Worm (Caenorhabditis elegans) whole organism, L4 larva: ENCODE results near the gene fil-2.

Source experiments
- D1046.2 ChIP-seq: fragments of 200-800 bp; sonication (Bioruptor generic); IDR thresholded peaks from 2 replicates; pipeline ENCODE4 v1.3.6; 2022; ENCODE audit warnings: missing genetic modification characterization, missing compliant biosample characterization
- T20F7.1 ChIP-seq: fragments of 200-800 bp; sonication (Bioruptor generic); optimal IDR thresholded peaks from 2 replicates; lab custom pipeline; 2018; ENCODE audit warnings: mild to moderate bottlenecking, missing genetic modification characterization, missing compliant biosample characterization
- ZK337.2 ChIP-seq: fragments of 200-800 bp; sonication (Bioruptor generic); IDR thresholded peaks from 2 replicates; pipeline ENCODE4 v1.3.6; 2022; ENCODE audit warnings: missing genetic modification reagents, missing genetic modification characterization, missing compliant biosample characterization
- ama-1 ChIP-seq: fragments of 150-350 bp; optimal IDR thresholded peaks from 2 replicates; lab custom pipeline; 2014; ENCODE audit warnings: inconsistent platforms, mixed read lengths
- lir-3 ChIP-seq: sonication (generic microtip); optimal IDR thresholded peaks from 2 replicates; lab custom pipeline; 2016; ENCODE audit warnings: mild to moderate bottlenecking, missing genetic modification characterization, missing compliant biosample characterization
- nhr-28 ChIP-seq: fragments of 150-350 bp; optimal IDR thresholded peaks from 2 replicates; lab custom pipeline; 2014; ENCODE audit warnings: missing biosample characterization, missing genetic modification characterization
- sdz-12 ChIP-seq: fragments of 200-800 bp; sonication (Bioruptor generic); optimal IDR thresholded peaks from 2 replicates; lab custom pipeline; 2018; ENCODE audit warnings: mild to moderate bottlenecking, missing genetic modification characterization, missing compliant biosample characterization
- unc-39 ChIP-seq: sonication (generic microtip); optimal IDR thresholded peaks from 2 replicates; lab custom pipeline; 2017; ENCODE audit warnings: missing biosample characterization, missing genetic modification characterization
- unc-62 ChIP-seq, 3 experiments: fragments of 150-350 bp in 1 of 3; sonication (generic microtip); optimal IDR thresholded peaks in 2 of 3; peaks in 1 of 3; 1 replicate in 1 of 3; 2 replicates in 2 of 3; lab custom pipeline; 2014 to 2017; ENCODE audit warnings: missing biosample characterization in 3 of 3, missing genetic modification characterization in 3 of 3, missing genetic modification reagents in 3 of 3, missing genotype in 1 of 3

ce11 chrV:6239855-6240254 lies 39.0 kb upstream of the fil-2 start:
- TF ChIP-seq unc-62 (GFP tag; optimal IDR thresholded peaks at IDR 0.05 in 1 of 2; lab: Kevin White, UChicago) (peak in 1 of 2 experiments; percentile 45), unc-62 (tag; optimal IDR thresholded peaks at IDR 0.05; lab: Kevin White, UChicago) (no peak), unc-39 (no peak), ama-1 (lab: Kevin White, UChicago) (no peak), ZK337.2 (GFP tag; lab: Robert Waterston, UW) (no peak), T20F7.1 (GFP tag; lab: Kevin White, UChicago) (no peak), lir-3 (tag; lab: Kevin White, UChicago) (no peak), nhr-28 (peak; percentile 82), D1046.2 (no peak), sdz-12 (GFP tag; lab: Kevin White, UChicago) (no peak)
